Worm (Caenorhabditis elegans) whole organism, young adult: ENCODE results near the gene lcmt-1.

Experiments
- Y56A3A.18 ChIP-seq: fragments of 200-800 bp; sonication (Bioruptor generic); IDR thresholded peaks from 2 replicates; pipeline ENCODE4 v1.3.6; 2022; ENCODE audit warnings: missing genetic modification reagents, missing genetic modification characterization, missing compliant biosample characterization
- ama-1 ChIP-seq, 3 experiments: fragments of 150-350 bp in 1 of 3; sonication (generic microtip) in 2 of 3; optimal IDR thresholded peaks; 2 replicates each; lab custom pipeline; 2014 to 2018; ENCODE audit warnings: missing biosample characterization in 2 of 3, missing genetic modification characterization in 2 of 3, missing genetic modification reagents in 2 of 3
- ccch-3 ChIP-seq: fragments of 200-800 bp; sonication (Bioruptor generic); optimal IDR thresholded peaks from 2 replicates; lab custom pipeline; 2018; ENCODE audit warnings: mild to moderate bottlenecking, missing genetic modification characterization, missing compliant biosample characterization
- ceh-100 ChIP-seq: fragments of 200-800 bp; sonication (Bioruptor generic); IDR thresholded peaks from 2 replicates; pipeline ENCODE4 v1.3.6; 2022; ENCODE audit warnings: missing genetic modification reagents, missing genetic modification characterization, missing compliant biosample characterization
- ceh-27 ChIP-seq: fragments of 200-800 bp; sonication (Bioruptor generic); optimal IDR thresholded peaks from 2 replicates; lab custom pipeline; 2018; ENCODE audit warnings: mild to moderate bottlenecking, missing genetic modification characterization, moderate library complexity, missing compliant biosample characterization
- hmg-1.2 ChIP-seq: fragments of 200-800 bp; sonication (Bioruptor generic); IDR thresholded peaks from 2 replicates; pipeline ENCODE4 v1.3.6; 2022; ENCODE audit warnings: missing genetic modification reagents, missing genetic modification characterization, missing compliant biosample characterization
- lsl-1 ChIP-seq: fragments of 200-800 bp; sonication (Bioruptor generic); optimal IDR thresholded peaks from 2 replicates; lab custom pipeline; 2018; ENCODE audit warnings: mild to moderate bottlenecking, missing genetic modification characterization, moderate library complexity, missing compliant biosample characterization
- madf-10 ChIP-seq: sonication (generic microtip); optimal IDR thresholded peaks from 2 replicates; lab custom pipeline; 2016; ENCODE audit warnings: mild to moderate bottlenecking, missing genetic modification characterization, missing compliant biosample characterization
- mes-4 ChIP-seq: sonication (generic microtip); optimal IDR thresholded peaks from 2 replicates; lab custom pipeline; 2016; ENCODE audit warnings: missing genotype, missing genetic modification characterization, missing compliant biosample characterization
- nhr-90 ChIP-seq: sonication (generic microtip); optimal IDR thresholded peaks from 2 replicates; lab custom pipeline; 2016; ENCODE audit warnings: missing genotype, mild to moderate bottlenecking, missing genetic modification characterization, missing compliant biosample characterization
- pha-4 ChIP-seq: fragments of 150-350 bp; sonication (generic microtip); optimal IDR thresholded peaks from 2 replicates; lab custom pipeline; 2014; ENCODE audit warnings: missing biosample characterization, missing genetic modification reagents, missing genetic modification characterization
- snpc-4 ChIP-seq, 5 experiments: fragments of 150-350 bp in 1 of 5; sonication (generic microtip) in 4 of 5; optimal IDR thresholded peaks; 2 replicates each; lab custom pipeline; 2014 to 2018; ENCODE audit warnings: missing genetic modification characterization in 5 of 5, missing biosample characterization in 3 of 5, antibody characterized with exemption in 2 of 5, mild to moderate bottlenecking in 2 of 5, missing compliant biosample characterization in 2 of 5, missing genotype in 2 of 5, moderate library complexity in 2 of 5, missing genetic modification reagents in 1 of 5
- unc-130 ChIP-seq: sonication (generic microtip); optimal IDR thresholded peaks from 2 replicates; lab custom pipeline; 2016; ENCODE audit warnings: missing genetic modification reagents, missing genetic modification characterization, missing compliant biosample characterization
- ztf-25 ChIP-seq: fragments of 200-800 bp; sonication (Bioruptor generic); IDR thresholded peaks from 2 replicates; pipeline ENCODE4 v1.3.6; 2022; ENCODE audit warnings: missing genetic modification reagents, missing genetic modification characterization, missing compliant biosample characterization

- TF ChIP-seq snpc-4 (GFP tag; optimal IDR thresholded peaks at IDR 0.05; lab: Kevin White, UChicago) (no peak), snpc-4 (tag; optimal IDR thresholded peaks at IDR 0.05; lab: Kevin White, UChicago) (peak in 2 of 4 experiments; percentile 18 to 60), lsl-1 (GFP tag; lab: Kevin White, UChicago) (peak; percentile 52), ceh-27 (GFP tag; lab: Kevin White, UChicago) (no peak), pha-4 (tag; lab: Kevin White, UChicago) (no peak), ztf-25 (GFP tag; lab: Robert Waterston, UW) (no peak), unc-130 (GFP tag; lab: Kevin White, UChicago) (peak; percentile 8), ama-1 (optimal IDR thresholded peaks at IDR 0.05; lab: Kevin White, UChicago) (no peak), ama-1 (GFP tag; optimal IDR thresholded peaks at IDR 0.05; lab: Kevin White, UChicago) (peak; percentile 12 to 49), mes-4 (no peak), hmg-1.2 (GFP tag; lab: Robert Waterston, UW) (peak; percentile 30; the same call in 1 of the 2 replicates), nhr-90 (tag; lab: Kevin White, UChicago) (peak; percentile 54), Y56A3A.18 (GFP tag; lab: Robert Waterston, UW) (no peak), ceh-100 (no peak), ccch-3 (no peak), madf-10 (no peak)
Measured at ce11 chrIII:4362332-4362731, 19.1 kb downstream of the lcmt-1 start.
